Worm (Caenorhabditis elegans) whole organism, early embryonic: ENCODE measurements around the gene srz-90.

Experiments used
- B0310.2 ChIP-seq: sonication (generic microtip); optimal IDR thresholded peaks from 2 replicates; lab custom pipeline; 2016; ENCODE audit warnings: mild to moderate bottlenecking, missing genetic modification characterization, missing compliant biosample characterization
- F13C5.2 ChIP-seq: sonication (generic microtip); optimal IDR thresholded peaks from 2 replicates; lab custom pipeline; 2017; ENCODE audit warnings: mild to moderate bottlenecking, missing genetic modification characterization, inconsistent platforms, missing compliant biosample characterization
- aly-1 ChIP-seq: sonication (generic microtip); optimal IDR thresholded peaks from 2 replicates; lab custom pipeline; 2016; ENCODE audit warnings: missing genetic modification characterization, missing compliant biosample characterization
- ama-1 ChIP-seq: fragments of 150-350 bp; optimal IDR thresholded peaks from 2 replicates; lab custom pipeline; 2014
- ceh-13 ChIP-seq: fragments of 200-800 bp; sonication (Bioruptor generic); optimal IDR thresholded peaks from 2 replicates; lab custom pipeline; 2018; ENCODE audit warnings: mild to moderate bottlenecking, missing genetic modification characterization, missing compliant biosample characterization
- ceh-36 ChIP-seq: sonication (generic microtip); optimal IDR thresholded peaks from 2 replicates; lab custom pipeline; 2016; ENCODE audit warnings: missing genetic modification characterization, inconsistent platforms, missing compliant biosample characterization
- ets-7 ChIP-seq: sonication (generic microtip); optimal IDR thresholded peaks from 2 replicates; lab custom pipeline; 2016; ENCODE audit warnings: missing genotype, missing genetic modification characterization, missing compliant biosample characterization
- flt-1 ChIP-seq: fragments of 200-800 bp; sonication (Bioruptor generic); IDR thresholded peaks from 2 replicates; pipeline ENCODE4 v1.3.6; 2022; ENCODE audit warnings: missing genetic modification characterization, missing compliant biosample characterization
- hmbx-1 ChIP-seq: sonication (generic microtip); optimal IDR thresholded peaks from 2 replicates; lab custom pipeline; 2016; ENCODE audit warnings: mild to moderate bottlenecking, missing genetic modification characterization, missing compliant biosample characterization
- hmg-4 ChIP-seq: fragments of 200-800 bp; sonication (Bioruptor generic); optimal IDR thresholded peaks from 2 replicates; lab custom pipeline; 2018; ENCODE audit warnings: mild to moderate bottlenecking, missing genetic modification characterization, missing compliant biosample characterization
- hnd-1 ChIP-seq: sonication (generic microtip); optimal IDR thresholded peaks from 2 replicates; lab custom pipeline; 2016; ENCODE audit warnings: missing genetic modification characterization, missing compliant biosample characterization
- pes-1 ChIP-seq: fragments of 200-800 bp; sonication (Bioruptor generic); IDR thresholded peaks from 2 replicates; pipeline ENCODE4 v1.3.6; 2022; ENCODE audit warnings: missing genetic modification reagents, missing genetic modification characterization, missing compliant biosample characterization
- scrt-1 ChIP-seq: fragments of 200-800 bp; sonication (Bioruptor generic); IDR thresholded peaks from 2 replicates; pipeline ENCODE4 v1.3.6; 2022; ENCODE audit warnings: missing genetic modification characterization, missing compliant biosample characterization
- sea-1 ChIP-seq: fragments of 200-800 bp; sonication (Bioruptor generic); conservative IDR thresholded peaks from 2 replicates; pipeline ENCODE4 v1.3.6; 2022; ENCODE audit warnings: missing genetic modification characterization, missing compliant biosample characterization
- tbx-11 ChIP-seq: fragments of 200-800 bp; sonication (Bioruptor generic); IDR thresholded peaks from 2 replicates; pipeline ENCODE4 v1.3.6; 2022; ENCODE audit warnings: missing genetic modification characterization, missing compliant biosample characterization
- tbx-37 ChIP-seq: fragments of 200-800 bp; sonication (Bioruptor generic); conservative IDR thresholded peaks from 2 replicates; pipeline ENCODE4 v1.3.6; 2022; ENCODE audit warnings: missing genetic modification reagents, missing genetic modification characterization, missing compliant biosample characterization
- tra-4 ChIP-seq: sonication (generic microtip); optimal IDR thresholded peaks from 2 replicates; lab custom pipeline; 2017; ENCODE audit warnings: missing genetic modification characterization, missing compliant biosample characterization

The srz-90 gene

DNA sequence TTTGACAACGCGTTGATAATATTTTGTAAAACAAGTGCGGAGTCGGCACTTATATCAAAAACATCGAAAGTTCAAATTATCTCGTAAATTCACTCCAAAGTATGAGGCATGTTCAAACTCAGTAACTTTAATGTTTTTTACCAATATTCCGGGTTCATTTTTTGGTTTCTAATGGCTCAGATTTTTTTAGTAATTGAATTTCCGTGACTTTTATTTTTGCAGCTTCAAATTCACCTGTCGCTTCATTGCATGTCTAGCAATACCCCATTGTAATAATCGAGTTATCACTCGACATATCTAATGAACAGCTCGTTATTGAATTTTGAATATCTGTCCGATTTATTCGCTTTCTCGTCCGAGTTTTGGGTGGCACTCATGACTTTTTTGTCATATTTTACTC is at the start of gene srz-90:
srz-90 (plus strand) TSS at position 301 of the 400 bp plus-strand sequence.
- TF ChIP-seq ets-7 (tag; lab: Kevin White, UChicago) (no peak), tra-4 (tag; lab: Kevin White, UChicago) (no peak), aly-1 (tag; lab: Kevin White, UChicago) (no peak), B0310.2 (tag; lab: Kevin White, UChicago) (no peak), hmbx-1 (tag; lab: Kevin White, UChicago) (no peak), F13C5.2 (no peak), flt-1 (GFP tag; lab: Robert Waterston, UW) (no peak), sea-1 (no peak), ama-1 (lab: Kevin White, UChicago) (no peak), pes-1 (no peak), ceh-36 (tag; lab: Kevin White, UChicago) (no peak), scrt-1 (GFP tag; lab: Robert Waterston, UW) (no peak), hmg-4 (GFP tag; lab: Kevin White, UChicago) (no peak), tbx-11 (GFP tag; lab: Robert Waterston, UW) (no peak), tbx-37 (GFP tag; lab: Robert Waterston, UW) (no peak), hnd-1 (tag; lab: Kevin White, UChicago) (no peak), ceh-13 (no peak)

DNA sequence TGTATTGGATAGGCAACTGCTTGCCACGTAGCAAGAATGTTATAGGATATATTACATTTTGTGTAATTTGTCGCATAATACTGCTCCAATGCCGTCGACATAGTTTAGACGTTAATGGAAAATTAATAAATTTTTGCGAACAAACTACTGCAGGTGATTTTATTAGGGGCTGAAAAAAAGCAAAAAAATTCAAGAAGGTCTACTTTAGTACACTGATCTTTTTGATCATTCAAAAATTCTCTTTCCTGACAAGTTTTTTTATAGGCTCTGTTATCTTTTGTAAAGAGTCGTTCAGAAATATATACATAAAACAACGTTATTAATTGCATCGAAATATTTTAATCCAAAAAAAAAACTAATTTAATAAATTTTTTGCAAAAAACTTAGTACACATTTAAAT is 42.8 kb upstream of the srz-90 start, which contains the start of gene srh-111:
srh-111 (minus strand) TSS at position 101 of the 400 bp plus-strand sequence.
- no peak for TF ChIP-seq ceh-13
- TF ChIP-seq hmbx-1 (tag; lab: Kevin White, UChicago), result no peak
- no peak for TF ChIP-seq scrt-1 (GFP tag; lab: Robert Waterston, UW)
- no peak for TF ChIP-seq ama-1 (lab: Kevin White, UChicago)
- TF ChIP-seq flt-1 (GFP tag; lab: Robert Waterston, UW), result no peak
- no peak for TF ChIP-seq tra-4 (tag; lab: Kevin White, UChicago)

DNA sequence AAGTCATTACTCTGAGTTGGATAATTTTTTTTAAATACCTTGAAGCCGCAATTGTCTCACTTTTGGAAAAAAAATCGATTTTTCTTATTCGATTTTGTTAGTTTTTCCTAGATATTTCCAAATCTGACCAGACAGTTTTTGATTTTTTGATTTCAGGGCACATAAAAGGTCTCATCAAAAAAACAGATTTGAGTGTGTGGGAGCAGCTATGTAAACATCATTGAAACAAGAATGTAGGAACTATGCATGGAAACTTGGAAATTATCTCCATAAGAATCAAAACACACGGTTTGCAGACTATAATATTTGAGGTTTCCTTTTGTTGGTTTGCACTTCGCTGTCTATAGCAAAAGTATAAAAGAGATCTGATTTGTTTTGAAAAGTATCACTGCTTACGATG is 41.8 kb upstream of the srz-90 start, which contains the start of gene scl-24:
scl-24 (plus strand) TSS at position 301 of the 400 bp plus-strand sequence.
- TF ChIP-seq pes-1 (no peak), ceh-36 (tag; lab: Kevin White, UChicago) (no peak)

DNA sequence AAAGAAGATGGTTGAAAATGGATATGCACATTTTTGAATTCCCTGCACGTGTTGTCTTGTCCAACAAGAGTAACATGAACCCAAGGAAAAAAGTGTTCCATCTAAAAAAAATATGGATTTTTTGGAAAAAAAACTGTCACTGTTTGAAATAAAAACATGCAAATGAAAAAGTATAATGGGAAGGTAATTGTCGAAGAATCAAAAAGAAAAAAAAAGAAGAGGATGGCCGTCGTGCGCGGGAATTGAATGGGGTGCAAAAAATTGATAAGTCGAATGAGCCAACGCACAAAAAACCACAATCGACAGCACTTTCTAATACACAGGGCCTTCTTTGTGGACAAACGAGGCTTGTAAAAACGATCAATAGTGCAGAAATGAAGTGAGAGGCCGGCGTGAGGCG is 34.1 kb upstream of the srz-90 start, which contains the start of gene fbxa-102:
fbxa-102 (minus strand) TSS at position 101 of the 400 bp plus-strand sequence.
- TF ChIP-seq tbx-11 (GFP tag; lab: Robert Waterston, UW) (no peak), sea-1 (no peak), hnd-1 (tag; lab: Kevin White, UChicago) (no peak), aly-1 (tag; lab: Kevin White, UChicago) (no peak), scrt-1 (GFP tag; lab: Robert Waterston, UW) (no peak), B0310.2 (tag; lab: Kevin White, UChicago) (no peak), tra-4 (tag; lab: Kevin White, UChicago) (no peak), F13C5.2 (no peak), ceh-13 (no peak), pes-1 (no peak), hmbx-1 (tag; lab: Kevin White, UChicago) (no peak), tbx-37 (GFP tag; lab: Robert Waterston, UW) (no peak), hmg-4 (GFP tag; lab: Kevin White, UChicago) (no peak)

DNA sequence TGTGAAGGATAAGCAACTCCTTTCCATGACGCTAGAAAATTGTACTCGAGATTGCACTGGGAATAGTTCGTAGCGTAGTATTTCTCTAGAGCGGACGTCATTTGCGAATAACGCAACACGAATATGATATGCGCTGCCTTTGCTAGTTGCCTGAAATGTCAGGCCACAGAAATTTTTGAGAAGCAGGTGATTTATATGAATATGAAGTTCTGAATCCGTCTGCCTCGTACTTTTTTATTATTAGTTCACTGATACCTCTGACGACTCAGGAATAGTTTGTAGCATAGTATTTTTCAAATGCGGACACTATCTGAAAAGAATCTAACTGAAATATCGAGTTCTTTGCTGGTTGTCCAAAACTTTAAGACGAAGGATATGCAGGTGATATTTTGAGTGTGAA is 31.8 kb upstream of the srz-90 start, which contains the start of gene srh-118:
srh-118 (minus strand) TSS at position 101 of the 400 bp plus-strand sequence.
- TF ChIP-seq B0310.2 (tag; lab: Kevin White, UChicago), result no peak
- TF ChIP-seq F13C5.2, result no peak
- TF ChIP-seq scrt-1 (GFP tag; lab: Robert Waterston, UW), result no peak

DNA sequence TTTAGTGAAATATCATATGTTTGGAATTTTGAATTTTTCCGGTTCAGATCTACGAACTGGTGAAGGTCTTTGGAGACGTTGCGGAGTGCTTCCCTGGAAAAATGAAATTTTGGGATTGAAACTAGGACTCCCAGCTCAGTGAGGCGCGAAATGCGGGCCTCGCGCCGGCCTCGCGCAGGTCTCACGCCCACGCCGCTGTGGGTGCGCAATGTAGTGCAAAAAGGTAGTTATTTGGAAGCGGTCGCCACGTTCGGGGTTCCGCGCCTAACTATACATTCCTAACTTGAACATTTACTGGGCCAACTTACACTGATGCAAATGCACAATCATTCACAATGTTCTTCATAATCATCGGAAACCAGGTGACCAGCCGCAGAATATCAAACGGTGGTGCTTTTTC is 27.8 kb upstream of the srz-90 start:
- no peak for TF ChIP-seq hnd-1 (tag; lab: Kevin White, UChicago)
- no peak for TF ChIP-seq tra-4 (tag; lab: Kevin White, UChicago)
- no peak for TF ChIP-seq aly-1 (tag; lab: Kevin White, UChicago)
- no peak for TF ChIP-seq ceh-13
- no peak for TF ChIP-seq hmg-4 (GFP tag; lab: Kevin White, UChicago)
- no peak for TF ChIP-seq F13C5.2
- no peak for TF ChIP-seq ama-1 (lab: Kevin White, UChicago)
- no peak for TF ChIP-seq ceh-36 (tag; lab: Kevin White, UChicago)
- TF ChIP-seq B0310.2 (tag; lab: Kevin White, UChicago), result no peak

DNA sequence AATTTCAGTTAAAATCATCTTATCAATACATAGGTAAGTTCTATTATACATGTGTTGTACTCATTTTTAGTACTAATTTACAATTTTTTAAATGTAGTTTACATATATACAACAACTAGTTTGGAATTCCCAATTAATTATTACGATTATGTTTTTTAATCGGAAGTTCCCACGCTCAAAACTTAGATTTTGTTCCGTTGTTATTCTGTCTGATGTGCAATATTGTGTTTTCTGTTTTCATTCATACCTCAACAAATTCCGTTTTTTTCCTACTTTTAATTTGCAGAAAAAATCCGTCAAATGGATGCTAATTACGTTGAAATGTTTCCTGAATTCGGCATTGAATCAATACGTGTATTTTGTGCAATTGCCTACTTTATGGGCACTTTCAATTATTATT is 21.5 kb upstream of the srz-90 start, which contains the start of gene srw-31:
srw-31 (plus strand) TSS at position 301 of the 400 bp plus-strand sequence.
- TF ChIP-seq B0310.2 (tag; lab: Kevin White, UChicago) (no peak), ceh-13 (no peak), tbx-37 (GFP tag; lab: Robert Waterston, UW) (no peak)

DNA sequence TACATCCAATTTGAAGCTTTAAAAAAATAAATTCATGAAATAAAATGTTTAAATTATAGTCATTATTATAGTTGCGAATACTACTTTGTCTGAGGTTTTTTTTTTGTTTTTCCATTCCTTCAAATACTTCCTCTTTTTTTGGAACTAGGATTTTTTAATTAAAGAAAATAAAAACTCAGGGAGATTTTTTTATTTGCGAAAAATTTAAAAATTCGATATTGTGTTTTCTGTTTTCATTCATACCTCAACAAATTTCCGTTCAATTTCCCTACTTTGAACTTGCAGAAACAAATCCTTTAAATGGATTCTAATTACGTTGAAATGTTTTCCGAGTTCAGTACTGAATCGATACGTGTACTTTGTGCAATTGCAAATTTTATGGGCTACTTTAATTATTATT is 19.3 kb upstream of the srz-90 start, which contains the start of gene srw-32:
srw-32 (plus strand) TSS at position 301 of the 400 bp plus-strand sequence.
- TF ChIP-seq B0310.2 (tag; lab: Kevin White, UChicago), result no peak
- TF ChIP-seq ets-7 (tag; lab: Kevin White, UChicago), result no peak
- TF ChIP-seq tbx-37 (GFP tag; lab: Robert Waterston, UW), result no peak
- TF ChIP-seq aly-1 (tag; lab: Kevin White, UChicago), result no peak
- TF ChIP-seq tbx-11 (GFP tag; lab: Robert Waterston, UW), result no peak
- no peak for TF ChIP-seq tra-4 (tag; lab: Kevin White, UChicago)
- no peak for TF ChIP-seq scrt-1 (GFP tag; lab: Robert Waterston, UW)
- TF ChIP-seq hmbx-1 (tag; lab: Kevin White, UChicago), result no peak
- no peak for TF ChIP-seq hnd-1 (tag; lab: Kevin White, UChicago)
- no peak for TF ChIP-seq ceh-13
- TF ChIP-seq ama-1 (lab: Kevin White, UChicago), result no peak
- TF ChIP-seq F13C5.2, result no peak
- no peak for TF ChIP-seq pes-1
- no peak for TF ChIP-seq flt-1 (GFP tag; lab: Robert Waterston, UW)
- no peak for TF ChIP-seq hmg-4 (GFP tag; lab: Kevin White, UChicago)
- no peak for TF ChIP-seq sea-1
- TF ChIP-seq ceh-36 (tag; lab: Kevin White, UChicago), result no peak
